Fruit fly (Drosophila melanogaster) whole organism, embryonic: ENCODE results near the gene Ostgamma.

Experiments used
- ATbp ChIP-seq: fragments of 200-800 bp; sonication (Bioruptor generic); optimal IDR thresholded peaks from 2 replicates; lab custom pipeline; 2017; ENCODE audit warnings: missing biosample characterization, mild to moderate bottlenecking, missing genetic modification characterization, missing genetic modification reagents
- Asciz ChIP-seq: fragments of 200-800 bp; sonication (Bioruptor generic); optimal IDR thresholded peaks from 2 replicates; lab custom pipeline; 2017; ENCODE audit warnings: missing biosample characterization, mild to moderate bottlenecking, missing genetic modification characterization, missing genetic modification reagents
- CG12769 ChIP-seq: fragments of 200-800 bp; sonication (Bioruptor generic); optimal IDR thresholded peaks from 2 replicates; lab custom pipeline; 2019; ENCODE audit warnings: missing biosample characterization, mild to moderate bottlenecking, missing genetic modification characterization, moderate library complexity
- CG15601 ChIP-seq: fragments of 200-800 bp; sonication (Bioruptor generic); optimal IDR thresholded peaks from 3 replicates; lab custom pipeline; 2019; ENCODE audit warnings: missing biosample characterization, mild to moderate bottlenecking, missing genetic modification characterization, moderate library complexity
- CG1602 ChIP-seq: fragments of 200-800 bp; sonication (Bioruptor generic); optimal IDR thresholded peaks from 3 replicates; lab custom pipeline; 2016; ENCODE audit warnings: missing biosample characterization, missing genetic modification characterization
- CG1603 ChIP-seq: fragments of 200-800 bp; sonication (Bioruptor generic); optimal IDR thresholded peaks from 2 replicates; lab custom pipeline; 2019; ENCODE audit warnings: missing biosample characterization, mild to moderate bottlenecking, missing genetic modification characterization, moderate library complexity
- CG17829 ChIP-seq: fragments of 200-800 bp; optimal IDR thresholded peaks from 2 replicates; lab custom pipeline; 2019; ENCODE audit warnings: missing biosample characterization, mild to moderate bottlenecking, missing genetic modification characterization, moderate library complexity
- CG1792 ChIP-seq: fragments of 200-800 bp; sonication (Bioruptor generic); optimal IDR thresholded peaks from 2 replicates; lab custom pipeline; 2016; ENCODE audit warnings: missing biosample characterization, missing genetic modification characterization
- CG2889 ChIP-seq: fragments of 200-800 bp; sonication (Bioruptor generic); IDR thresholded peaks from 3 replicates; pipeline ENCODE4 v1.3.6; 2022; ENCODE audit warnings: missing biosample characterization, missing genetic modification characterization
- CG31224 ChIP-seq: fragments of 200-800 bp; sonication (Bioruptor generic); IDR thresholded peaks from 2 replicates; pipeline ENCODE4 v1.3.6; 2022; ENCODE audit warnings: missing biosample characterization, missing genetic modification characterization
- CG4404 ChIP-seq: fragments of 200-800 bp; sonication (Bioruptor generic); IDR thresholded peaks from 2 replicates; pipeline ENCODE4 v1.3.6; 2022; ENCODE audit warnings: missing biosample characterization, missing genetic modification characterization
- CG4424 ChIP-seq: fragments of 200-800 bp; sonication (Bioruptor generic); optimal IDR thresholded peaks from 3 replicates; lab custom pipeline; 2016; ENCODE audit warnings: missing biosample characterization, missing genetic modification characterization
- CG6254 ChIP-seq: fragments of 200-800 bp; sonication (Bioruptor generic); optimal IDR thresholded peaks from 3 replicates; lab custom pipeline; 2017; ENCODE audit warnings: mild to moderate bottlenecking, missing biosample characterization, missing genetic modification reagents, missing genetic modification characterization
- CG7987 ChIP-seq: fragments of 200-800 bp; sonication (Bioruptor generic); optimal IDR thresholded peaks from 2 replicates; lab custom pipeline; 2018; ENCODE audit warnings: missing biosample characterization, mild to moderate bottlenecking, missing genetic modification characterization, moderate library complexity
- CG9215 ChIP-seq: fragments of 200-800 bp; sonication (Bioruptor generic); IDR thresholded peaks from 2 replicates; pipeline ENCODE4 v1.3.6; 2022; ENCODE audit warnings: missing biosample characterization, missing genetic modification characterization
- CG9932 ChIP-seq: fragments of 200-800 bp; sonication (Bioruptor generic); IDR thresholded peaks from 2 replicates; pipeline ENCODE4 v1.3.6; 2022; ENCODE audit warnings: missing biosample characterization, missing genetic modification characterization
- CTCF ChIP-seq: fragments of 200-800 bp; sonication (Bioruptor generic); optimal IDR thresholded peaks from 2 replicates; lab custom pipeline; 2017; ENCODE audit warnings: missing biosample characterization, mild to moderate bottlenecking, missing genetic modification characterization, moderate library complexity
- Dip2 ChIP-seq: fragments of 200-800 bp; sonication (Bioruptor generic); IDR thresholded peaks from 2 replicates; pipeline ENCODE4 v1.3.6; 2022; ENCODE audit warnings: missing biosample characterization, missing genetic modification characterization
- Dref ChIP-seq: fragments of 200-800 bp; sonication (Bioruptor generic); IDR thresholded peaks from 2 replicates; pipeline ENCODE4 v1.3.6; 2022; ENCODE audit warnings: missing biosample characterization, missing genetic modification characterization
- Fer2 ChIP-seq: fragments of 200-800 bp; sonication (Bioruptor generic); optimal IDR thresholded peaks from 2 replicates; lab custom pipeline; 2018; ENCODE audit warnings: missing biosample characterization, mild to moderate bottlenecking, missing genetic modification characterization, moderate library complexity
- H15 ChIP-seq: fragments of 200-800 bp; sonication (Bioruptor generic); IDR thresholded peaks from 3 replicates; pipeline ENCODE4 v1.3.6; 2022; ENCODE audit warnings: missing biosample characterization, missing genetic modification characterization
- H2.0 ChIP-seq: fragments of 200-800 bp; sonication (Bioruptor generic); IDR thresholded peaks from 2 replicates; pipeline ENCODE4 v1.3.6; 2022; ENCODE audit warnings: missing biosample characterization, missing genetic modification characterization
- HLHmδ ChIP-seq: fragments of 200-800 bp; sonication (Bioruptor generic); optimal IDR thresholded peaks from 2 replicates; lab custom pipeline; 2018; ENCODE audit warnings: missing biosample characterization, mild to moderate bottlenecking, missing genetic modification characterization, moderate library complexity
- Lhr ChIP-seq: fragments of 200-800 bp; sonication (Bioruptor generic); optimal IDR thresholded peaks from 3 replicates; lab custom pipeline; 2017; ENCODE audit warnings: mild to moderate bottlenecking, missing biosample characterization, missing genetic modification reagents, missing genetic modification characterization
- Lpt ChIP-seq: fragments of >200 bp; optimal IDR thresholded peaks from 2 replicates; lab custom pipeline; 2018; ENCODE audit warnings: missing biosample characterization, missing genetic modification characterization
- Six4 ChIP-seq: fragments of 200-800 bp; sonication (Bioruptor generic); optimal IDR thresholded peaks from 2 replicates; lab custom pipeline; 2016; ENCODE audit warnings: missing biosample characterization, missing genetic modification characterization
- Stat92E ChIP-seq, 3 experiments: fragments of >200 bp in 2 of 3; fragments of 200-800 bp in 1 of 3; sonication (Bioruptor generic) in 1 of 3; optimal IDR thresholded peaks; 2 replicates each; lab custom pipeline; 2017 to 2019; ENCODE audit warnings: missing biosample characterization in 3 of 3, missing genetic modification characterization in 3 of 3, mild to moderate bottlenecking in 1 of 3, moderate library complexity in 1 of 3
- TFAM ChIP-seq: fragments of 200-800 bp; sonication (Bioruptor generic); optimal IDR thresholded peaks from 2 replicates; lab custom pipeline; 2017; ENCODE audit warnings: missing biosample characterization, missing genetic modification characterization, inconsistent platforms
- Trl ChIP-seq, 3 experiments: fragments of >200 bp in 2 of 3; fragments of 200-800 bp in 1 of 3; sonication (Bioruptor generic) in 1 of 3; optimal IDR thresholded peaks; 2 replicates in 1 of 3; 3 replicates in 2 of 3; lab custom pipeline; 2016 to 2017; ENCODE audit warnings: missing biosample characterization in 1 of 3, missing genetic modification characterization in 1 of 3
- Xbp1 ChIP-seq: fragments of 200-800 bp; sonication (Bioruptor generic); optimal IDR thresholded peaks from 3 replicates; lab custom pipeline; 2016; ENCODE audit warnings: missing biosample characterization, mild to moderate bottlenecking, missing genetic modification characterization
- aop ChIP-seq: fragments of 200-800 bp; sonication (Bioruptor generic); IDR thresholded peaks from 2 replicates; pipeline ENCODE4 v1.3.6; 2022; ENCODE audit warnings: missing biosample characterization, missing genetic modification characterization
- bowl ChIP-seq: fragments of 200-800 bp; sonication (Bioruptor generic); IDR thresholded peaks from 2 replicates; pipeline ENCODE4 v1.3.6; 2022; ENCODE audit warnings: missing biosample characterization, missing genetic modification characterization
- ewg ChIP-seq: fragments of 200-800 bp; sonication (Bioruptor generic); optimal IDR thresholded peaks from 3 replicates; lab custom pipeline; 2017; ENCODE audit warnings: mild to moderate bottlenecking, missing biosample characterization, missing genetic modification reagents, missing genetic modification characterization
- fd102C ChIP-seq: fragments of 200-800 bp; sonication (Bioruptor generic); optimal IDR thresholded peaks from 2 replicates; lab custom pipeline; 2018; ENCODE audit warnings: missing biosample characterization, mild to moderate bottlenecking, missing genetic modification characterization, moderate library complexity
- fd96Cb ChIP-seq: fragments of 200-800 bp; sonication (Bioruptor generic); optimal IDR thresholded peaks from 2 replicates; lab custom pipeline; 2018; ENCODE audit warnings: missing biosample characterization, mild to moderate bottlenecking, missing genetic modification characterization, moderate library complexity
- grn ChIP-seq: fragments of 200-800 bp; sonication (Bioruptor generic); optimal IDR thresholded peaks from 3 replicates; lab custom pipeline; 2017; ENCODE audit warnings: missing biosample characterization, missing genetic modification characterization
- gsb-n ChIP-seq: fragments of 200-800 bp; sonication (Bioruptor generic); optimal IDR thresholded peaks from 3 replicates; lab custom pipeline; 2018; ENCODE audit warnings: missing biosample characterization, mild to moderate bottlenecking, missing genetic modification characterization
- ham ChIP-seq: fragments of 200-800 bp; sonication (Bioruptor generic); IDR thresholded peaks from 2 replicates; pipeline ENCODE4 v1.3.6; 2022; ENCODE audit warnings: missing biosample characterization, missing genetic modification characterization
- hb ChIP-seq: fragments of 200-800 bp; sonication (Bioruptor generic); IDR thresholded peaks from 3 replicates; pipeline ENCODE4 v1.3.6; 2022; ENCODE audit warnings: missing biosample characterization, missing genetic modification characterization; ENCODE audit not compliant: partially characterized antibody
- nmo ChIP-seq: fragments of 200-800 bp; sonication (Bioruptor generic); optimal IDR thresholded peaks from 2 replicates; lab custom pipeline; 2018; ENCODE audit warnings: missing biosample characterization, mild to moderate bottlenecking, missing genetic modification characterization, moderate library complexity
- nom ChIP-seq: fragments of 200-800 bp; sonication (Bioruptor generic); optimal IDR thresholded peaks from 2 replicates; lab custom pipeline; 2017; ENCODE audit warnings: missing biosample characterization, missing genetic modification characterization, mild to moderate bottlenecking, moderate library complexity, missing genetic modification reagents
- otp ChIP-seq: fragments of 200-800 bp; sonication (Bioruptor generic); IDR thresholded peaks from 3 replicates; pipeline ENCODE4, ENCODE4 v1.3.6; 2022; ENCODE audit warnings: missing biosample characterization, missing genetic modification characterization
- sisA ChIP-seq: fragments of 200-800 bp; sonication (Bioruptor generic); IDR thresholded peaks from 2 replicates; pipeline ENCODE4 v1.3.6; 2022; ENCODE audit warnings: missing biosample characterization, missing genetic modification characterization
- slou ChIP-seq: fragments of 200-800 bp; sonication (Bioruptor generic); optimal IDR thresholded peaks from 3 replicates; lab custom pipeline; 2016; ENCODE audit warnings: missing biosample characterization, missing genetic modification characterization
- stc ChIP-seq: fragments of 200-800 bp; sonication (Bioruptor generic); IDR thresholded peaks from 2 replicates; pipeline ENCODE4 v1.3.6; 2022; ENCODE audit warnings: missing biosample characterization, missing genetic modification characterization
- tin ChIP-seq: fragments of 200-800 bp; sonication (Bioruptor generic); optimal IDR thresholded peaks from 3 replicates; lab custom pipeline; 2016; ENCODE audit warnings: missing biosample characterization, missing genetic modification characterization
- tll ChIP-seq, 2 experiments: fragments of 200-800 bp in 1 of 2; fragments of >200 bp in 1 of 2; sonication (Bioruptor generic) in 1 of 2; optimal IDR thresholded peaks; 2 replicates each; lab custom pipeline; 2017 to 2019; ENCODE audit warnings: missing biosample characterization in 2 of 2, missing genetic modification characterization in 2 of 2, mild to moderate bottlenecking in 1 of 2, moderate library complexity in 1 of 2
- trem ChIP-seq: fragments of 200-800 bp; optimal IDR thresholded peaks from 3 replicates; lab custom pipeline; 2019; ENCODE audit warnings: missing biosample characterization, mild to moderate bottlenecking, missing genetic modification characterization, moderate library complexity
- vnd ChIP-seq: fragments of 200-800 bp; sonication (Bioruptor generic); IDR thresholded peaks from 3 replicates; pipeline ENCODE4 v1.3.6; 2022; ENCODE audit warnings: missing biosample characterization, missing genetic modification characterization; ENCODE audit not compliant: partially characterized antibody

Gene Ostgamma

dm6 chr2L:8279400-8280065 lies 28.5 kb downstream of the Ostgamma start (continued):
- no peak for TF ChIP-seq tll (GFP tag; optimal IDR thresholded peaks at IDR 0.05; lab: Kevin White, UChicago)
- peak; percentile 39; the same call in 1 of the 3 replicates for TF ChIP-seq H15 (GFP tag; lab: Robert Waterston, UW)
- TF ChIP-seq sisA (GFP tag; lab: Robert Waterston, UW), result peak; percentile 47
- peak; percentile 81 for TF ChIP-seq gsb-n (tag; lab: Kevin White, UChicago)
- TF ChIP-seq Six4, result peak; percentile 60
- peak; percentile 75 for TF ChIP-seq CG6254 (GFP tag; lab: Kevin White, UChicago)
- TF ChIP-seq HLHmδ, result no peak
- no peak for TF ChIP-seq CG31224
- TF ChIP-seq Xbp1 (GFP tag; lab: Kevin White, UChicago), result peak; percentile 60
- TF ChIP-seq TFAM (GFP tag; lab: Kevin White, UChicago), result no peak
- TF ChIP-seq CG4424 (GFP tag; lab: Kevin White, UChicago), result peak; percentile 76
- peak; percentile 35; the same call in 1 of the 2 replicates for TF ChIP-seq H2.0 (GFP tag; lab: Robert Waterston, UW)
- TF ChIP-seq CG1603 (tag; lab: Kevin White, UChicago), result peak; percentile 78
- no peak for TF ChIP-seq Fer2 (tag; lab: Kevin White, UChicago)
- peak; percentile 63 for TF ChIP-seq nom
- no peak for TF ChIP-seq hb (GFP tag; lab: Robert Waterston, UW)
- TF ChIP-seq Stat92E (GFP tag; optimal IDR thresholded peaks at IDR 0.05; lab: Kevin White, UChicago), result peak in 1 of 3 experiments; percentile 67
- peak; percentile 57 for TF ChIP-seq CG1602
- no peak for TF ChIP-seq Dref (GFP tag; lab: Robert Waterston, UW)
- no peak for TF ChIP-seq aop
- TF ChIP-seq CG2889 (GFP tag; lab: Robert Waterston, UW), result no peak
- TF ChIP-seq CG4404 (GFP tag; lab: Robert Waterston, UW), result peak; percentile 77
- TF ChIP-seq Dip2 (GFP tag; lab: Robert Waterston, UW), result no peak
- peak; percentile 47 for TF ChIP-seq Lhr (GFP tag; lab: Kevin White, UChicago)
- TF ChIP-seq CG9932 (GFP tag; lab: Robert Waterston, UW), result 0 out of 2 replicates have a peak, but pooled peaks have one; percentile 4
- no peak for TF ChIP-seq slou
- TF ChIP-seq grn (GFP tag; lab: Kevin White, UChicago), result peak; percentile 23
- peak; percentile 89 for TF ChIP-seq CG17829 (tag; lab: Kevin White, UChicago)
- TF ChIP-seq stc (GFP tag; lab: Robert Waterston, UW), result peak; percentile 50
- TF ChIP-seq CG15601 (tag; lab: Kevin White, UChicago), result peak; percentile 84
- peak; percentile 67 for TF ChIP-seq tin (GFP tag; lab: Kevin White, UChicago)
- TF ChIP-seq CTCF, result no peak
- TF ChIP-seq fd102C, result peak; percentile 22
- TF ChIP-seq vnd (GFP tag; lab: Robert Waterston, UW), result no peak
- no peak for TF ChIP-seq CG7987 (GFP tag; lab: Kevin White, UChicago)
- TF ChIP-seq otp (GFP tag; lab: Robert Waterston, UW), result peak; percentile 80; the same call in 2 of the 3 replicates
- TF ChIP-seq fd96Cb (tag; lab: Kevin White, UChicago), result peak; percentile 69
- peak; percentile 24 for TF ChIP-seq ATbp (GFP tag; lab: Kevin White, UChicago)
- peak; percentile 84 for TF ChIP-seq nmo (GFP tag; lab: Kevin White, UChicago)
- peak; percentile 58 for TF ChIP-seq Asciz (GFP tag; lab: Kevin White, UChicago)
- no peak for TF ChIP-seq ham
- peak; percentile 82 for TF ChIP-seq trem
- TF ChIP-seq Trl (optimal IDR thresholded peaks at IDR 0.05; lab: Kevin White, UChicago), result no peak
- TF ChIP-seq Trl (GFP tag; optimal IDR thresholded peaks at IDR 0.05; lab: Kevin White, UChicago), result peak; percentile 6
- TF ChIP-seq CG1792, result no peak
- TF ChIP-seq CG12769 (tag; lab: Kevin White, UChicago), result no peak
- peak; percentile 44 for TF ChIP-seq ewg (GFP tag; lab: Kevin White, UChicago)
- no peak for TF ChIP-seq Lpt (GFP tag; lab: Kevin White, UChicago)
- TF ChIP-seq bowl, result no peak
- TF ChIP-seq CG9215 (GFP tag; lab: Robert Waterston, UW), result no peak
